Fruit fly (Drosophila melanogaster): Measurements from ENCODE around the gene caps.
A peak's percentile ranks its signal among the peaks of the same experiment; 100 is the strongest.

DNA sequence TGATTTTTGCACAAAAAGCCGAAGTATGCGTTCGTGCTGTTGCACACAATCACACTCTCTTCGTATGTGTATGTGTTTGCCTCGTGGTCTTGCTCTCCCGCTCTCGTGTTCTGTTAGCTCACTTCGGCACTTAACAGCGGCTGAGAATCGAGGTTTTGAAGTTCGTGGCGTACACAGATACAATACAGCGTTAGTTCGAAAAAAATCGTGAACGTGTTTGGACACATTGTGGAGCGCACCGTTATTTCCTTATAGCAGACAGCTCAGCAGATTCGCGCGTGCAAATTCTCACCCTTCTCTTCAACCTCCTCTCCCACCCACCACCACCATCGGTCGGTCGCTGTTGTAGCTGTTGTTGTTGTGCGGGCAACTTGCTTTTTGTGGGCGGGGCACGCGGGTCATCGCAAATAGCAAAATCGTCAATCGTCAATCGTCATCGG lies at the start of gene caps:
- TF ChIP-seq Sox14 (GFP tag; optimal IDR thresholded peaks at IDR 0.05), result peak; percentile 11
- peak; percentile 65 for TF ChIP-seq CG15336 (GFP tag; IDR thresholded peaks at IDR 0.05)
- TF ChIP-seq pdm3 (GFP tag; optimal IDR thresholded peaks at IDR 0.05), result no peak
- TF ChIP-seq CG3919 (GFP tag; optimal IDR thresholded peaks at IDR 0.05), result peak; percentile 60
- TF ChIP-seq fd59A (GFP tag; optimal IDR thresholded peaks at IDR 0.05), result no peak
- no peak for TF ChIP-seq CG32006 (GFP tag; optimal IDR thresholded peaks at IDR 0.05)
- TF ChIP-seq Smox (GFP tag; optimal IDR thresholded peaks at IDR 0.05), result no peak
- peak; percentile 54 for TF ChIP-seq CG9139 (GFP tag; optimal IDR thresholded peaks at IDR 0.05)
- TF ChIP-seq Gug (GFP tag; IDR thresholded peaks at IDR 0.05), result 0 out of 2 replicates have a peak, but pooled peaks have one; percentile 14
- TF ChIP-seq CG11294 (GFP tag; IDR thresholded peaks at IDR 0.05), result no peak
- TF ChIP-seq CG6854 (GFP tag; optimal IDR thresholded peaks at IDR 0.05), result peak; percentile 81
- peak; percentile 52 for TF ChIP-seq Eip78C (GFP tag)
- TF ChIP-seq fd85E (GFP tag; optimal IDR thresholded peaks at IDR 0.05), result no peak
- TF ChIP-seq salr (GFP tag; optimal IDR thresholded peaks at IDR 0.05), result no peak
